Worm (Caenorhabditis elegans) whole organism, midembryonic: ENCODE results near the gene fbxc-52.
"Not testable (repeated sequence)": the region's sequence is repeated elsewhere in the genome, so short reads cannot be mapped to it uniquely, and the experiment has no call there.

ENCODE experiments used
- T22C8.4 ChIP-seq: fragments of 200-800 bp; sonication (Bioruptor generic); IDR thresholded peaks from 2 replicates; pipeline ENCODE4 v1.3.6; 2022; ENCODE audit warnings: missing genetic modification characterization, missing compliant biosample characterization
- cog-1 ChIP-seq: sonication (generic microtip); optimal IDR thresholded peaks from 2 replicates; lab custom pipeline; 2016; ENCODE audit warnings: missing genetic modification characterization, missing compliant biosample characterization
- flt-1 ChIP-seq: fragments of 200-800 bp; sonication (Bioruptor generic); IDR thresholded peaks from 2 replicates; pipeline ENCODE4 v1.3.6; 2022; ENCODE audit warnings: missing genetic modification characterization, missing compliant biosample characterization
- klf-2 ChIP-seq: fragments of 200-800 bp; sonication (Bioruptor generic); conservative IDR thresholded peaks from 2 replicates; pipeline ENCODE4 v1.3.6; 2022; ENCODE audit warnings: missing genetic modification reagents, missing genetic modification characterization, missing compliant biosample characterization
- med-1 ChIP-seq: sonication (generic microtip); optimal IDR thresholded peaks from 2 replicates; lab custom pipeline; 2017; ENCODE audit warnings: missing genetic modification characterization, mild to moderate bottlenecking, missing compliant biosample characterization, antibody characterized with exemption, missing genetic modification reagents; ENCODE audit not compliant: insufficient read depth
- ref-1 ChIP-seq: fragments of 200-800 bp; sonication (Bioruptor generic); conservative IDR thresholded peaks from 2 replicates; pipeline ENCODE4 v1.3.6; 2022; ENCODE audit warnings: missing genetic modification reagents, missing genetic modification characterization, missing compliant biosample characterization
- tab-1 ChIP-seq: fragments of 200-800 bp; sonication (Bioruptor generic); IDR thresholded peaks from 2 replicates; pipeline ENCODE4 v1.3.6; 2022; ENCODE audit warnings: missing genetic modification characterization, missing compliant biosample characterization
- ztf-23 ChIP-seq: fragments of 200-800 bp; sonication (Bioruptor generic); IDR thresholded peaks from 2 replicates; pipeline ENCODE4 v1.3.6; 2022; ENCODE audit warnings: missing genetic modification reagents, missing genetic modification characterization, missing compliant biosample characterization
- ztf-29 ChIP-seq: fragments of 200-800 bp; sonication (Bioruptor generic); IDR thresholded peaks from 2 replicates; pipeline ENCODE4 v1.3.6; 2022; ENCODE audit warnings: missing genetic modification reagents, missing genetic modification characterization, missing compliant biosample characterization

The fbxc-52 gene

DNA sequence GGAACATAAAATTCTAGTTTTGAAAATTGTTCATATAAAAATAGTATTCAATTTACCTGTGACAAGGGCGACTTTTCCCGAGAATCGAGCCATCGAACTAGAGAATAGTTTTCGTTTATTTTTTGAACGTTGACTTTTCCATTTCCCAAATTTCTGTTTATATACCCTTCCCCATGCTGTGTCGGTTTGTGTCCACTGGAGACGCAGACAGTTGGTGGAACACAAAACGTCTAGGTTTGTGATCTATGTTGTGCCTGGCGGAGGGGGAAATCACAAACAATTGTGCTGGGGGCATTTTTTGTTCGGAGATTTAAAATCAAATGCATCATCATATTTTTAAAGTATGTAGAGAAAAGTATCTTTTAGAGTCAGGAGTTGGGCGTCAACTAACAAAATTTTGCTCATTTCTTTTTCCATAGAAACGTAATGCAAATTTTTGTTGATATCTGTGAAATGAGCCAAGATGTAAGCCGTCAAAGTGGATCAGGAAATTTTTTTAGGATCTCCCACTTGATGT lies 26.7 kb downstream of the fbxc-52 start, which contains the start of gene nta-1:
nta-1 (minus strand) TSS at position 131 of the 517 bp plus-strand sequence.
- TF ChIP-seq flt-1 (GFP tag; lab: Robert Waterston, UW) (no peak), ztf-23 (GFP tag; lab: Robert Waterston, UW) (no peak), T22C8.4 (GFP tag; lab: Robert Waterston, UW) (no peak), tab-1 (GFP tag; lab: Robert Waterston, UW) (no peak), ztf-29 (no peak), klf-2 (GFP tag; lab: Robert Waterston, UW) (no peak), ref-1 (GFP tag; lab: Robert Waterston, UW) (no peak), cog-1 (no peak), med-1 (GFP tag; lab: Kevin White, UChicago) (no peak)

DNA sequence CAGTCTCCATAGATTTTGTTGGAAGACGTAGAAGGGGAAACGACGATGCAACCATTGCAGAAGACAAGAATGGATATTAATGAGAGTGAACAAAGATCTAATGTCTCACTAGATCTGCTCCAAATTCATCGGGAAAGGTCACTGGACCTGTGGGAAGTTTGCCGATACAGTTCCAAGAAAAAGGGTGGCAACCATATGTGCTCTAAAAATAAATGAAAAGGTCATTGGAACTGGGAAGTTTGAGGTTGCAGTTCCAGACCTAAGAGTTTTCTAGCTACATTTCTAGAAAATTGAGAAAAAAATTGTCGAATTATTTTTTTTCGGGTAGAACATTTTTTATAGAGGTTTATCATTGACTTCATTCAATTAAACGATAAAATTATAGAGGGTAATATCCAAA lies 30.3 kb downstream of the fbxc-52 start, which contains the start of gene fbxb-92:
fbxb-92 (minus strand) TSS at position 101 of the 400 bp plus-strand sequence.
- TF ChIP-seq ztf-23 (GFP tag; lab: Robert Waterston, UW), result no peak
- TF ChIP-seq T22C8.4 (GFP tag; lab: Robert Waterston, UW), result no peak
- TF ChIP-seq cog-1, result no peak
- TF ChIP-seq ztf-29, result no peak
- no peak for TF ChIP-seq klf-2 (GFP tag; lab: Robert Waterston, UW)
- no peak for TF ChIP-seq tab-1 (GFP tag; lab: Robert Waterston, UW)
- TF ChIP-seq med-1 (GFP tag; lab: Kevin White, UChicago), result no peak
- TF ChIP-seq ref-1 (GFP tag; lab: Robert Waterston, UW), result no peak
- no peak for TF ChIP-seq flt-1 (GFP tag; lab: Robert Waterston, UW)

- TF ChIP-seq flt-1 (GFP tag; lab: Robert Waterston, UW) (no peak), ztf-29 (no peak), tab-1 (GFP tag; lab: Robert Waterston, UW) (no peak), T22C8.4 (GFP tag; lab: Robert Waterston, UW) (no peak), cog-1 (no peak), ref-1 (GFP tag; lab: Robert Waterston, UW) (no peak), med-1 (GFP tag; lab: Kevin White, UChicago) (no peak), klf-2 (GFP tag; lab: Robert Waterston, UW) (no peak), ztf-23 (GFP tag; lab: Robert Waterston, UW) (no peak)
Measured at ce11 chrII:3748719-3749118, 31.7 kb downstream of the fbxc-52 start, which contains the start of gene fbxb-90. TSS of gene fbxb-90 (minus strand) at chrII:3748819.

ce11 chrII:3750685-3751084 lies 33.6 kb downstream of the fbxc-52 start, which contains the start of gene fbxb-91:
TSS of gene fbxb-91 (minus strand) at chrII:3750785.
- TF ChIP-seq flt-1 (GFP tag; lab: Robert Waterston, UW), result no peak
- no peak for TF ChIP-seq ref-1 (GFP tag; lab: Robert Waterston, UW)
- no peak for TF ChIP-seq ztf-29
- TF ChIP-seq med-1 (GFP tag; lab: Kevin White, UChicago), result no peak
- no peak for TF ChIP-seq cog-1
- TF ChIP-seq ztf-23 (GFP tag; lab: Robert Waterston, UW), result no peak
- no peak for TF ChIP-seq klf-2 (GFP tag; lab: Robert Waterston, UW)
- TF ChIP-seq tab-1 (GFP tag; lab: Robert Waterston, UW), result no peak

- no peak for TF ChIP-seq flt-1 (GFP tag; lab: Robert Waterston, UW)
- no peak for TF ChIP-seq ztf-23 (GFP tag; lab: Robert Waterston, UW)
- no peak for TF ChIP-seq tab-1 (GFP tag; lab: Robert Waterston, UW)
- no peak for TF ChIP-seq med-1 (GFP tag; lab: Kevin White, UChicago)
- TF ChIP-seq ref-1 (GFP tag; lab: Robert Waterston, UW), result no peak
- no peak for TF ChIP-seq klf-2 (GFP tag; lab: Robert Waterston, UW)
- no peak for TF ChIP-seq cog-1
- TF ChIP-seq T22C8.4 (GFP tag; lab: Robert Waterston, UW), result no peak
- no peak for TF ChIP-seq ztf-29
Measured at ce11 chrII:3752184-3752583, 35.1 kb downstream of the fbxc-52 start, which contains the start of gene sdz-11. TSS of gene sdz-11 (minus strand) at chrII:3752284.

DNA sequence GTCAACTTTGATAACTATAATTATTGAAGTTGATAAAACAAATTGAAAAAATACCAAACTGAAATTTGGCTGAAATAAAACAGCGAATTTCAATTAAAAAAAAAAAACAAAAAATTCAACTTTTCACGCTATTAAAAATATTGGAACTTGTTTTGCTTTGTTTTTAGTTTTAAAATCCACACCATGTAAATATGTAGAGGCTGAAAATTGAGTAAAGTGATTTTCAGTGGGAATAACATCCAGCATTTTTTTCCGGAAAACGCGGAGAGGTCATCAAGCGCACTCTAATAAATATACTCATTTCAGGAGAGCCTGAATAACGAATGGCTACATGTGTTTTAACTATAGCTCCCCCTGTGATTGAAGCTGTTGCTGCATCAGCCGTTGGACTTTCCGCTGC lies 36.5 kb downstream of the fbxc-52 start, which contains the start of gene rcd-1:
rcd-1 (plus strand) TSS at position 301 of the 400 bp plus-strand sequence.
- TF ChIP-seq tab-1 (GFP tag; lab: Robert Waterston, UW), result no peak
- no peak for TF ChIP-seq ztf-29
- TF ChIP-seq cog-1, result no peak
- no peak for TF ChIP-seq klf-2 (GFP tag; lab: Robert Waterston, UW)
- no peak for TF ChIP-seq med-1 (GFP tag; lab: Kevin White, UChicago)
- no peak for TF ChIP-seq flt-1 (GFP tag; lab: Robert Waterston, UW)
- no peak for TF ChIP-seq ref-1 (GFP tag; lab: Robert Waterston, UW)
- TF ChIP-seq ztf-23 (GFP tag; lab: Robert Waterston, UW), result no peak
- no peak for TF ChIP-seq T22C8.4 (GFP tag; lab: Robert Waterston, UW)

- TF ChIP-seq klf-2 (GFP tag; lab: Robert Waterston, UW) (no peak), tab-1 (GFP tag; lab: Robert Waterston, UW) (no peak), ztf-23 (GFP tag; lab: Robert Waterston, UW) (no peak)
Measured at ce11 chrII:3757499-3757898, 40.4 kb downstream of the fbxc-52 start, which contains the start of gene srx-111. TSS of gene srx-111 (plus strand) at chrII:3757799.

DNA sequence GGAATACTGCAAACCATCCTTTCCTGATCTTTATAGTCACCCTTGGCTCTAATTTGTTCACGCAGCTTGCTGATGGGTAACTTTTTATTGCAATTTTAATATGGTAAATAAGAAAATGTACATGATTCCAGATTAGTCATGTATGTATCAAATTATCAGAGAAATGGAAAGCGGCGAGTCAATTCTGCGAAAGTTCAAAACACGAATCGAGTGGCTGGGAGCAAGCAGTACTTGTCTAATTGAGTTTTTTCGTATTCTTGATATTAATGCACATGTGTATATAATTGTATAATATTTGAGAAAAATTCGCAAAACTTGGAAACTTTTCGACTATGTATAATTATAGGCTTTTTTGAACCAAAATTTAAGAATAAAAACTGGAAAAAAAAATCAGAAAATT lies 41.9 kb downstream of the fbxc-52 start, which contains the start of gene T24E12.12:
T24E12.12 (plus strand) TSS at position 281 of the 400 bp plus-strand sequence.
- TF ChIP-seq med-1 (GFP tag; lab: Kevin White, UChicago), result no peak

DNA sequence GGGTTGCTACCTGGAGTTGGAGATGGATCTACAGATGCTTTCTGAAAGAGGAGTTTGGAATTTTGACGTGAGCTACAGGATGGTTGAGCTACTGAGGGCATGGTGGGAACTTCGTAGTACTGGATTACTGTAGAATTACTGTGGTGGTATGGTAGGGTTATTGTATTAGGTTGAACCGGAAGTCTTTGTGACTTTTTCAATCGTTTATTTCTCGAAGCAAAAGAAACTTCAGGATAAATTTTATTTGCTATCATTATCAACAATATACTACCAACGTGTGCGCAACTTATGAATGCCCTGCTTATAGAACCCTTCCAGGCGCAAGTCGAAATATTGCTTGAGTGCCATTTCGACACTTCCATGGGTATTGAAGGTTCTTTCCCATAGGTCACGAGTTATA lies 44.5 kb downstream of the fbxc-52 start, which contains the start of gene T24E12.6:
T24E12.6 (minus strand) TSS at position 101 of the 400 bp plus-strand sequence.
- not testable (repeated sequence) for TF ChIP-seq cog-1; ztf-29; ztf-23 (GFP tag; lab: Robert Waterston, UW)
